Worm (Caenorhabditis elegans) whole organism, L4/young adult: ENCODE data around the gene srw-55.

Source experiments
- W03F9.2 ChIP-seq: fragments of 150-350 bp; optimal IDR thresholded peaks from 2 replicates; lab custom pipeline; 2014; ENCODE audit warnings: missing biosample characterization, missing genetic modification characterization
- dao-5 ChIP-seq: sonication (generic microtip); optimal IDR thresholded peaks from 2 replicates; lab custom pipeline; 2016; ENCODE audit warnings: missing genotype, missing genetic modification characterization, moderate library complexity, missing compliant biosample characterization

ce11 chrV:15988074-15988473 is 47.9 kb upstream of the srw-55 start, which contains the start of gene F36G9.15:
- no peak for TF ChIP-seq dao-5 (tag; lab: Kevin White, UChicago)
- TF ChIP-seq W03F9.2 (tag; lab: Kevin White, UChicago) = no peak
